Worm (Caenorhabditis elegans) whole organism, L2 larva: Measurements from ENCODE around the gene T14E8.2.

Source experiments
- C34F6.9 ChIP-seq: fragments of 150-350 bp; optimal IDR thresholded peaks from 2 replicates; lab custom pipeline; 2014; ENCODE audit warnings: missing biosample characterization, missing genetic modification characterization
- F13H6.1 ChIP-seq: sonication (generic microtip); optimal IDR thresholded peaks from 2 replicates; lab custom pipeline; 2016; ENCODE audit warnings: missing genetic modification characterization, missing compliant biosample characterization
- R02D3.7 ChIP-seq: fragments of 150-350 bp; optimal IDR thresholded peaks from 2 replicates; lab custom pipeline; 2014; ENCODE audit warnings: missing biosample characterization, missing genetic modification characterization
- Y55F3AM.14 ChIP-seq: fragments of 200-800 bp; sonication (Bioruptor generic); optimal IDR thresholded peaks from 2 replicates; lab custom pipeline; 2018; ENCODE audit warnings: mild to moderate bottlenecking, missing genetic modification characterization, missing compliant biosample characterization
- ZK546.5 ChIP-seq: sonication (generic microtip); optimal IDR thresholded peaks from 2 replicates; lab custom pipeline; 2017; ENCODE audit warnings: missing biosample characterization, missing genetic modification characterization
- alr-1 ChIP-seq: fragments of 150-350 bp; optimal IDR thresholded peaks from 2 replicates; lab custom pipeline; 2014; ENCODE audit warnings: missing biosample characterization, missing genetic modification characterization
- aly-2 ChIP-seq: fragments of 150-350 bp; optimal IDR thresholded peaks from 2 replicates; lab custom pipeline; 2014; ENCODE audit warnings: missing biosample characterization, missing genetic modification characterization
- ama-1 ChIP-seq: fragments of 150-350 bp; optimal IDR thresholded peaks from 2 replicates; lab custom pipeline; 2018; ENCODE audit warnings: inconsistent platforms
- blmp-1 ChIP-seq: sonication (generic microtip); optimal IDR thresholded peaks from 2 replicates; lab custom pipeline; 2017; ENCODE audit warnings: missing genetic modification characterization, mild to moderate bottlenecking, missing compliant biosample characterization, antibody characterized with exemption, moderate library complexity; ENCODE audit not compliant: insufficient read depth
- ceh-82 ChIP-seq: fragments of 150-350 bp; optimal IDR thresholded peaks from 2 replicates; lab custom pipeline; 2014; ENCODE audit warnings: missing biosample characterization, missing genetic modification characterization
- dmd-4 ChIP-seq: sonication (generic microtip); optimal IDR thresholded peaks from 2 replicates; lab custom pipeline; 2017; ENCODE audit warnings: missing biosample characterization, missing genetic modification characterization
- egl-27 ChIP-seq: sonication (generic microtip); optimal IDR thresholded peaks from 3 replicates; lab custom pipeline; 2017; ENCODE audit warnings: missing biosample characterization, missing genetic modification reagents, missing genetic modification characterization
- elt-1 ChIP-seq: fragments of 150-350 bp; optimal IDR thresholded peaks from 2 replicates; lab custom pipeline; 2014; ENCODE audit warnings: missing biosample characterization, missing genetic modification characterization
- elt-3 ChIP-seq: sonication (generic microtip); optimal IDR thresholded peaks from 2 replicates; lab custom pipeline; 2017; ENCODE audit warnings: missing biosample characterization, missing genetic modification characterization
- fos-1 ChIP-seq: fragments of 150-350 bp; optimal IDR thresholded peaks from 2 replicates; lab custom pipeline; 2014; ENCODE audit warnings: missing biosample characterization, missing genetic modification characterization
- lin-11 ChIP-seq: fragments of 150-350 bp; sonication (generic microtip); optimal IDR thresholded peaks from 2 replicates; lab custom pipeline; 2014; ENCODE audit warnings: missing biosample characterization, missing genetic modification characterization, inconsistent platforms, mixed read lengths
- lin-39 ChIP-seq: fragments of 150-350 bp; optimal IDR thresholded peaks from 2 replicates; lab custom pipeline; 2014; ENCODE audit warnings: missing biosample characterization, missing genetic modification reagents, missing genetic modification characterization
- lsy-2 ChIP-seq, 2 experiments: fragments of 150-350 bp in 1 of 2; sonication (generic microtip) in 1 of 2; optimal IDR thresholded peaks; 2 replicates each; lab custom pipeline; 2014 to 2017; ENCODE audit warnings: missing biosample characterization in 2 of 2, missing genetic modification characterization in 2 of 2
- mab-5 ChIP-seq: fragments of 150-350 bp; optimal IDR thresholded peaks from 2 replicates; lab custom pipeline; 2014; ENCODE audit warnings: missing biosample characterization, missing genetic modification characterization
- nhr-129 ChIP-seq: fragments of 150-350 bp; optimal IDR thresholded peaks from 2 replicates; lab custom pipeline; 2014; ENCODE audit warnings: missing biosample characterization, missing genetic modification characterization
- nhr-237 ChIP-seq: fragments of 150-350 bp; optimal IDR thresholded peaks from 2 replicates; lab custom pipeline; 2014; ENCODE audit warnings: missing biosample characterization, missing genetic modification characterization
- nhr-6 ChIP-seq: fragments of 150-350 bp; optimal IDR thresholded peaks from 2 replicates; lab custom pipeline; 2014; ENCODE audit warnings: missing biosample characterization, missing genetic modification characterization
- sma-9 ChIP-seq, 2 experiments: fragments of 150-350 bp in 1 of 2; sonication (generic microtip) in 1 of 2; optimal IDR thresholded peaks; 2 replicates each; lab custom pipeline; 2014 to 2016; ENCODE audit warnings: missing genetic modification characterization in 2 of 2, mild to moderate bottlenecking in 1 of 2, missing biosample characterization in 1 of 2, missing compliant biosample characterization in 1 of 2, missing genetic modification reagents in 1 of 2, moderate library complexity in 1 of 2
- snpc-4 ChIP-seq: fragments of 150-350 bp; optimal IDR thresholded peaks from 2 replicates; lab custom pipeline; 2014; ENCODE audit warnings: missing biosample characterization, missing genetic modification characterization
- unc-55 ChIP-seq: fragments of 150-350 bp; sonication (generic microtip); optimal IDR thresholded peaks from 3 replicates; lab custom pipeline; 2014; ENCODE audit warnings: missing biosample characterization, missing genetic modification reagents, missing genetic modification characterization

Gene T14E8.2

ce11 chrX:6530046-6530445 lies 12.7 kb upstream of the T14E8.2 start, which contains the start of gene ceh-60:
Gene ceh-60 (minus strand): TSS chrX:6530146.
- TF ChIP-seq Y55F3AM.14 (GFP tag; lab: Kevin White, UChicago) (no peak), ama-1 (lab: Kevin White, UChicago) (no peak), ZK546.5 (no peak), elt-3 (tag; lab: Kevin White, UChicago) (no peak), elt-1 (no peak), ceh-82 (tag; lab: Kevin White, UChicago) (no peak)

- TF ChIP-seq mab-5 (tag; lab: Kevin White, UChicago) (no peak), fos-1 (tag; lab: Kevin White, UChicago) (peak; percentile 62)
Observed at ce11 chrX:6530591-6530990, 12.2 kb upstream of the T14E8.2 start.

ce11 chrX:6531896-6532295 lies 10.9 kb upstream of the T14E8.2 start:
- TF ChIP-seq lin-11 (tag; lab: Kevin White, UChicago) = no peak
- peak in 1 of 2 experiments; percentile 16 for TF ChIP-seq lsy-2 (tag; optimal IDR thresholded peaks at IDR 0.05; lab: Kevin White, UChicago)
- TF ChIP-seq nhr-129 (tag; lab: Kevin White, UChicago) = peak; percentile 96
- TF ChIP-seq, all 48 proteins: peak for 2

ce11 chrX:6533038-6533437 lies 9.8 kb upstream of the T14E8.2 start:
- TF ChIP-seq F13H6.1 = no peak
- TF ChIP-seq fos-1 (tag; lab: Kevin White, UChicago) = peak; percentile 1
- TF ChIP-seq, all 48 proteins: peak for 1

ce11 chrX:6536701-6537279 lies 6.0 kb upstream of the T14E8.2 start, which contains the start of gene ilys-5:
Gene ilys-5 (minus strand): TSS chrX:6536840.
- TF ChIP-seq unc-55 (no peak), sma-9 (GFP tag; optimal IDR thresholded peaks at IDR 0.05; lab: Kevin White, UChicago) (peak; percentile 68), sma-9 (tag; optimal IDR thresholded peaks at IDR 0.05; lab: Kevin White, UChicago) (no peak), fos-1 (tag; lab: Kevin White, UChicago) (peak; percentile 26)

- peak; percentile 11 for TF ChIP-seq sma-9 (GFP tag; optimal IDR thresholded peaks at IDR 0.05; lab: Kevin White, UChicago)
- TF ChIP-seq sma-9 (tag; optimal IDR thresholded peaks at IDR 0.05; lab: Kevin White, UChicago) = no peak
- peak; percentile 56 for TF ChIP-seq fos-1 (tag; lab: Kevin White, UChicago)
- no peak for TF ChIP-seq aly-2
- TF ChIP-seq snpc-4 = no peak
Observed at ce11 chrX:6538068-6538467, 4.7 kb upstream of the T14E8.2 start.

ce11 chrX:6543665-6544064 lies 873 bp downstream of the T14E8.2 start:
- TF ChIP-seq egl-27 (tag; lab: Kevin White, UChicago) (no peak), lin-39 (tag; lab: Kevin White, UChicago) (no peak), alr-1 (tag; lab: Kevin White, UChicago) (no peak), nhr-237 (tag; lab: Kevin White, UChicago) (no peak), F13H6.1 (no peak), unc-55 (no peak)

- TF ChIP-seq sma-9 (GFP tag; optimal IDR thresholded peaks at IDR 0.05; lab: Kevin White, UChicago) = no peak
- TF ChIP-seq sma-9 (tag; optimal IDR thresholded peaks at IDR 0.05; lab: Kevin White, UChicago) = no peak
- TF ChIP-seq mab-5 (tag; lab: Kevin White, UChicago) = no peak
- TF ChIP-seq blmp-1 (tag; lab: Kevin White, UChicago) = peak; percentile 4
- TF ChIP-seq dmd-4 (tag; lab: Kevin White, UChicago) = no peak
- no peak for TF ChIP-seq R02D3.7 (tag; lab: Kevin White, UChicago)
- TF ChIP-seq nhr-129 (tag; lab: Kevin White, UChicago) = peak; percentile 43
- TF ChIP-seq nhr-6 (tag; lab: Kevin White, UChicago) = no peak
- peak; percentile 30 for TF ChIP-seq C34F6.9 (tag; lab: Kevin White, UChicago)
Observed at ce11 chrX:6551073-6551652, 8.4 kb downstream of the T14E8.2 start.
